Fruit fly (Drosophila melanogaster) whole organism: ENCODE measurements around the gene CAH5.

ENCODE experiments used
- psq ChIP-seq: fragments of >200 bp; optimal IDR thresholded peaks from 2 replicates; lab custom pipeline; 2017
- usp ChIP-seq: fragments of >200 bp; optimal IDR thresholded peaks from 2 replicates; lab custom pipeline; 2017; ENCODE audit warnings: missing biosample characterization, missing genetic modification characterization, mixed read lengths

DNA sequence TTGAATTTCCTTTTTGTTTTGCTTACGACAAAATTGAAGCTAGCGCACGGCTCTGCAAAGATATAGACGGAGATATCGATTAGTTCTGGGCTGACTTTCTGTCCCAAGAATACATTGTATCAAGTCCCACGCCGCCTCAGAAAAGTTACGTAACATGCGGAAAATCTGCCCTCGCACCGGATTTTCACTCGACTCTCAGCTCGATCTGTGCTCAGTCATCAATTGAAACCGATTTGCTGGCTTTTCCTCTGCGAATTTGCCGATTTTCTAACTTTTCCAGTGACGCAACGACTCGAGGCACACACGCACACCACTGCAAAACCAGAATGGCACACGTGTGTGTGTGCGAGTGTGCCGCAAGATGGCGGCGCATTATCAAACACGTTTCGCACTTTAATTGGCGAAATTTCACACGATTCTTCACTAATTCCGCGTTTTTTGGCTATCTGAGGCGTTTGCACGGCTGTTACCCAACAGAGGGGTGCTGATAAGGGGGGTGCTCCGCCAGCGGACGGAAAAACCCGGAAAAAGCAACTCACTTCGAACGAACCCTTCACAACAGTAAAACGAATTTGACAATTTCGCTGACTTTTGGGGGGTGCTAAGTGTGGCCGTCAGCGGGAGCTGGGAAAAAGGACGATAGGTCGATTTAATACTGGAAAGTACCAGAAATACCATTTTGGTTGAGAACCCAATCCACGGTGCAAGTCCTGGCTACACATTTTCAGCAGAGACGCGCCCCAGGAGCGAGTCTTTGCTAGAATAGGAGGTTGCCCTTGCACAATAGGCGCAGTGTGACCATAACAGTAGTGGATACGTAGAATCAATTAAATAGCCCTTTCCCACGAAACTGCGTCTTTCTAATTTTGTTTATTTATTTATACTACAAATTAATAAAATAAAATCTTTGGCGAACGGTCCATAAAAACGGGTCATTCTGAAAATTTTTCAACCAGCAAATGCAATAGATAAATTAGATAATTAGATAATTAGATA is 43.1 kb upstream of the CAH5 start, which contains the start of gene ATPsynC:
- no peak for TF ChIP-seq psq (lab: Kevin White, UChicago)
- TF ChIP-seq usp (GFP tag; lab: Kevin White, UChicago), result no peak
